Worm (Caenorhabditis elegans): ENCODE results near the gene best-15.

best-15 gene

ce11 chrIV:10780583-10780982, 51.5 kb downstream of the best-15 start, which contains the start of gene swt-3:
TSS of gene swt-3 (minus strand) at chrIV:10780683.
- TF ChIP-seq dao-5 (tag; optimal IDR thresholded peaks at IDR 0.05) (no peak), him-1 (tag; optimal IDR thresholded peaks at IDR 0.05) (no peak), W03F9.2 (tag; optimal IDR thresholded peaks at IDR 0.05) (no peak)
